Worm (Caenorhabditis elegans): ENCODE measurements around the gene mob-1.

DNA sequence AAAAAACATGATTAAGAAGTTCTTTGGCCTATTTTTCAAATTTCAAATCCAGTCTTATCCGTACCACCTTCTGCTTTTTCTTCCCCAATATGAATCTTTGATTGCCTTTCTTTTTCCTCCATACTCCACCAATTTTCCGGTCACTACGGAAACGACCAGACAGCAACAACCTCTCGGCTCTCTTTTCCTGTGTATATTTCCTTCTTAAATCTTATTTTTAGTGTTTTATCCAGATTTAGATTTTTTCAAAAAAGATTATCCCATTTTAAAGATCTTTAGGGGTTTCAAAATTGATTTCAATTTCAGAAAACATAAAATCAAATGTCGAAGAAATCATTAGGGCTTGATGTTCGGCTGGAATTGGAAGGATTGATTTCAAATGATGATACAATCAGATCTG lies 3.9 kb downstream of the mob-1 start, which contains the start of gene trpa-1:
- TF ChIP-seq fkh-3 (tag; optimal IDR thresholded peaks at IDR 0.05): no peak
- no peak for TF ChIP-seq dpl-1 (GFP tag; optimal IDR thresholded peaks at IDR 0.05)
- no peak for TF ChIP-seq ceh-100 (GFP tag; IDR thresholded peaks at IDR 0.05)
- no peak for TF ChIP-seq ets-4 (GFP tag; optimal IDR thresholded peaks at IDR 0.05)
- TF ChIP-seq sdz-38 (tag; optimal IDR thresholded peaks at IDR 0.05): no peak
- TF ChIP-seq ama-1 (optimal IDR thresholded peaks at IDR 0.05): no peak
- TF ChIP-seq ama-1 (GFP tag; optimal IDR thresholded peaks at IDR 0.05): no peak
- TF ChIP-seq madf-6 (GFP tag; IDR thresholded peaks at IDR 0.05): no peak
- TF ChIP-seq F49E8.2 (tag; optimal IDR thresholded peaks at IDR 0.05; ENCODE audit: insufficient read depth): no peak
- TF ChIP-seq lag-1 (GFP tag; IDR thresholded peaks at IDR 0.05): no peak
- no peak for TF ChIP-seq dpff-1 (tag; optimal IDR thresholded peaks at IDR 0.05)
- no peak for TF ChIP-seq D2030.7 (GFP tag; IDR thresholded peaks at IDR 0.05)
- TF ChIP-seq ceh-27 (GFP tag; optimal IDR thresholded peaks at IDR 0.05): no peak
- TF ChIP-seq B0336.3 (GFP tag; IDR thresholded peaks at IDR 0.05): no peak
- TF ChIP-seq akir-1 (GFP tag; optimal IDR thresholded peaks at IDR 0.05): no peak
